Worm (Caenorhabditis elegans): ENCODE data around the gene T01B7.13.

DNA sequence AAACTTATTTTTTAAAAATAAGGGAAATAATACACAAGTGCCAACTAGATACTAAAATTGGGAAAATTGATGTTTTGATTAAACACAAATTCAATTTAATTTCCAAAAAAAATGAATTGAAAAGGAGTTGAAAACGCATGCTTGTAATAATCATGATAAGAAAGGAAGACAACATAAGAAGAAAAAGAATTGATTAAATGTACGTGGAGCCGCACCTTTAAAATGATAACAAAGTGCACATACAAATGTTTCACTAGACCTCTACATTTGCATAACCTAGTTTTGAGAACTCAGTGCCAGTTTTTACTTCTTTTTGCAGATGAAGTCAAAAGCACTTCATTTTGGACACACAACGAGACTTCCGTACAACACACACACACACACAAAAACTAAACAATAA lies 46.5 kb downstream of the T01B7.13 start:
- TF ChIP-seq hlh-30 (tag; optimal IDR thresholded peaks at IDR 0.05; ENCODE audit: insufficient read depth) (no peak), ama-1 (optimal IDR thresholded peaks at IDR 0.05) (no peak), unc-3 (GFP tag; conservative IDR thresholded peaks at IDR 0.05) (no peak), unc-3 (tag; optimal IDR thresholded peaks at IDR 0.05) (no peak), ceh-19 (GFP tag; optimal IDR thresholded peaks at IDR 0.05) (no peak), pha-4 (tag; optimal IDR thresholded peaks at IDR 0.05) (no peak), ttx-3 (tag; optimal IDR thresholded peaks at IDR 0.05) (no peak), C08G9.2 (tag; optimal IDR thresholded peaks at IDR 0.05) (no peak), dmd-4 (tag; optimal IDR thresholded peaks at IDR 0.05; ENCODE audit: borderline replicate concordance) (no peak), syd-9 (tag; optimal IDR thresholded peaks at IDR 0.05) (no peak), ceh-9 (tag; optimal IDR thresholded peaks at IDR 0.05) (no peak), fkh-10 (GFP tag; optimal IDR thresholded peaks at IDR 0.05) (no peak), K02D7.2 (tag; optimal IDR thresholded peaks at IDR 0.05) (no peak), pros-1 (tag; optimal IDR thresholded peaks at IDR 0.05) (no peak), nhr-11 (tag; optimal IDR thresholded peaks at IDR 0.05) (no peak)

Data from whole organism, late embryonic.